Worm (Caenorhabditis elegans) whole organism, L1 larva: Measurements from ENCODE around the gene F49C12.7.
"Not testable (repeated sequence)": the region's sequence is repeated elsewhere in the genome, so short reads cannot be mapped to it uniquely, and the experiment has no call there.

Source experiments
- C34B4.2 ChIP-seq: sonication (generic microtip); optimal IDR thresholded peaks from 2 replicates; lab custom pipeline; 2017; ENCODE audit warnings: mild to moderate bottlenecking, missing genetic modification characterization, missing compliant biosample characterization
- jun-1 ChIP-seq: fragments of 150-350 bp; optimal IDR thresholded peaks from 2 replicates; lab custom pipeline; 2014; ENCODE audit warnings: missing biosample characterization, missing genetic modification reagents, missing genetic modification characterization
- lin-15B ChIP-seq: fragments of 150-350 bp; sonication (generic microtip); optimal IDR thresholded peaks from 3 replicates; lab custom pipeline; 2014; ENCODE audit warnings: missing biosample characterization, missing genetic modification characterization
- lsy-2 ChIP-seq, 2 experiments: fragments of 150-350 bp; optimal IDR thresholded peaks; 2 replicates each; lab custom pipeline; 2014; ENCODE audit warnings: missing biosample characterization in 2 of 2, missing genetic modification characterization in 2 of 2
- nhr-11 ChIP-seq: fragments of 150-350 bp; optimal IDR thresholded peaks from 2 replicates; lab custom pipeline; 2014; ENCODE audit warnings: missing biosample characterization, missing genetic modification characterization
- nhr-90 ChIP-seq: sonication (generic microtip); optimal IDR thresholded peaks from 2 replicates; lab custom pipeline; 2016; ENCODE audit warnings: mild to moderate bottlenecking, missing genetic modification characterization, missing compliant biosample characterization; ENCODE audit not compliant: poor library complexity
- pqm-1 ChIP-seq: sonication (generic microtip); optimal IDR thresholded peaks from 3 replicates; lab custom pipeline; 2017; ENCODE audit warnings: missing biosample characterization, missing genetic modification characterization
- rnt-1 ChIP-seq: sonication (generic microtip); optimal IDR thresholded peaks from 2 replicates; lab custom pipeline; 2016; ENCODE audit warnings: mild to moderate bottlenecking, missing genetic modification characterization, moderate library complexity, missing compliant biosample characterization
- sptf-1 ChIP-seq: fragments of 150-350 bp; optimal IDR thresholded peaks from 2 replicates; lab custom pipeline; 2014; ENCODE audit warnings: missing biosample characterization, missing genetic modification characterization
- unc-62 ChIP-seq: fragments of 150-350 bp; optimal IDR thresholded peaks from 2 replicates; lab custom pipeline; 2014; ENCODE audit warnings: missing biosample characterization, missing genetic modification reagents, missing genetic modification characterization
- zip-4 ChIP-seq: fragments of 200-800 bp; sonication (Bioruptor generic); optimal IDR thresholded peaks from 2 replicates; lab custom pipeline; 2018; ENCODE audit warnings: mild to moderate bottlenecking, missing genetic modification characterization, moderate library complexity, missing compliant biosample characterization
- ztf-11 ChIP-seq, 2 experiments: sonication (generic microtip); optimal IDR thresholded peaks; 2 replicates each; lab custom pipeline; 2016 to 2017; ENCODE audit warnings: missing genetic modification characterization in 2 of 2, missing biosample characterization in 1 of 2, missing compliant biosample characterization in 1 of 2

DNA sequence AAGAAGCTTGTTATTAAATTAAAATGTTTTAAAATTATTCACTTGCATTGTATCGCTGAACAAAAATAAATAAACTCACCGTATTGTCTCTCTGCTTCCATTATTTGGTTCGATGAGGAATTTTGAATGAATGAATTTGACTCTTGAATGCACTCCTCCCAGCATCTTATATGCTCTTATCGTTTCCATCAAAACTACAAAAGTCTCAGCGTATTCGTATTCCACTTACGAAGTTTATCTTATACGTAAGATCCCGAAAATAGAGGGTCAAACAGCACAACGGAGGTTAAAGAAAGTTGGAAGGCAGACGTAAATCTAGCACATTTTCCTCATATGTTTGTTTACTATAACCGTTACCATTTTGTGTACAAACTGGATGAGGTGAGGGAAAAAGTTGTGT, 26.4 kb downstream of the F49C12.7 start, which contains the start of gene nhr-267:
- not testable (repeated sequence) for TF ChIP-seq sptf-1 (tag; lab: Kevin White, UChicago); jun-1 (tag; lab: Kevin White, UChicago); zip-4 (GFP tag; lab: Kevin White, UChicago); unc-62 (GFP tag; lab: Kevin White, UChicago); rnt-1; C34B4.2 (tag; lab: Kevin White, UChicago); ztf-11 (tag; optimal IDR thresholded peaks at IDR 0.05; lab: Kevin White, UChicago); nhr-90 (tag; lab: Kevin White, UChicago); lin-15B (tag; lab: Kevin White, UChicago); pqm-1 (tag; lab: Kevin White, UChicago); lsy-2 (tag; optimal IDR thresholded peaks at IDR 0.05; lab: Kevin White, UChicago); nhr-11 (tag; lab: Kevin White, UChicago)
